Fruit fly (Drosophila melanogaster): ENCODE measurements around the gene CoRest.

DNA sequence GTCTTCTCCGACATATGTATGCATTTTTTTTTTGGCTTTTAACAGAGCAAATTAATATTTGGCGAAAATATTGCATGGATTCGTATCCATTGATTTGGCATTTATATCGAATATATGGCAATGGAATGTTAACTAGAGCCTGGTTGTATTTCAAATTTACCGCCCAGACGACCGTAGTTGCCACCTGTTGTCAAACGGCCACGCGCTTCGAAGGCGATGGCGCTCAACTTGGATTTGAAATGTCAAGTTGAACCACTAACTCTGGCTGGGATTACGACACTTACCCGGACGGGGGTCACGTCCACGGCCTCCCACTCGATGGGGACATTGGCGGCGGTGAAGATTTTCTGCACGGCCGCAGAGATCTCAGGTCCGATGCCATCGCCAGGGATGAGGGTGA, 1.4 kb upstream of the CoRest start:
- TF ChIP-seq usp (GFP tag; optimal IDR thresholded peaks at IDR 0.05), result no peak
- no peak for TF ChIP-seq psq (optimal IDR thresholded peaks at IDR 0.05)
- TF ChIP-seq CG8478 (optimal IDR thresholded peaks at IDR 0.05), result no peak
- no peak for TF ChIP-seq EcR (GFP tag; optimal IDR thresholded peaks at IDR 0.05)
- TF ChIP-seq pan (optimal IDR thresholded peaks at IDR 0.05), result no peak
- no peak for TF ChIP-seq Dll (optimal IDR thresholded peaks at IDR 0.05)

Data from whole organism.